Fruit fly (Drosophila melanogaster) whole organism, wandering third instar larva: ENCODE measurements around the gene CG5645.
A peak's percentile ranks its signal among the peaks of the same experiment; 100 is the strongest.

Source experiments
- Abd-B ChIP-seq: fragments of >200 bp; optimal IDR thresholded peaks from 2 replicates; lab custom pipeline; 2017; ENCODE audit warnings: missing biosample characterization, missing genetic modification characterization
- CG32264 ChIP-seq: fragments of 200-800 bp; sonication (Bioruptor generic); optimal IDR thresholded peaks from 2 replicates; lab custom pipeline; 2016; ENCODE audit warnings: missing biosample characterization, missing genetic modification characterization
- CG9705 ChIP-seq: fragments of 200-800 bp; sonication (Bioruptor generic); optimal IDR thresholded peaks from 2 replicates; lab custom pipeline; 2018; ENCODE audit warnings: missing biosample characterization, mild to moderate bottlenecking, missing genetic modification characterization
- CrebA ChIP-seq: fragments of 200-800 bp; sonication (Bioruptor generic); optimal IDR thresholded peaks from 2 replicates; lab custom pipeline; 2016; ENCODE audit warnings: missing biosample characterization, mild to moderate bottlenecking, missing genetic modification characterization, borderline replicate concordance
- Dfd ChIP-seq: fragments of >200 bp; optimal IDR thresholded peaks from 2 replicates; lab custom pipeline; 2017; ENCODE audit warnings: missing biosample characterization, missing genetic modification characterization
- Dif ChIP-seq: fragments of 200-275, 200-300 bp; sonication (Bioruptor generic); optimal IDR thresholded peaks from 2 replicates; lab custom pipeline; 2018; ENCODE audit warnings: missing biosample characterization, missing genetic modification characterization; ENCODE audit not compliant: partially characterized antibody
- GATAd ChIP-seq: sonication (Bioruptor generic); optimal IDR thresholded peaks from 2 replicates; lab custom pipeline; 2016; ENCODE audit warnings: missing biosample characterization, missing genetic modification characterization
- HLH106 ChIP-seq: fragments of 200-800 bp; optimal IDR thresholded peaks from 3 replicates; lab custom pipeline; 2019; ENCODE audit warnings: missing biosample characterization, mild to moderate bottlenecking, missing genetic modification characterization, moderate library complexity
- Hnf4 ChIP-seq: fragments of 200-800 bp; sonication (Bioruptor generic); optimal IDR thresholded peaks from 2 replicates; lab custom pipeline; 2016; ENCODE audit warnings: missing biosample characterization, mild to moderate bottlenecking, missing genetic modification characterization
- Hr78 ChIP-seq: fragments of >200 bp; optimal IDR thresholded peaks from 2 replicates; lab custom pipeline; 2017; ENCODE audit warnings: missing biosample characterization, missing genetic modification characterization
- Hr83 ChIP-seq: fragments of 200-300 bp; sonication (Bioruptor generic); optimal IDR thresholded peaks from 2 replicates; lab custom pipeline; 2016; ENCODE audit warnings: missing biosample characterization, mild to moderate bottlenecking, missing genetic modification characterization, moderate library complexity; ENCODE audit not compliant: poor library complexity, severe bottlenecking
- Jra ChIP-seq: sonication (Bioruptor generic); optimal IDR thresholded peaks from 2 replicates; lab custom pipeline; 2016; ENCODE audit warnings: missing biosample characterization, missing genetic modification characterization
- Mio ChIP-seq: sonication (Bioruptor generic); optimal IDR thresholded peaks from 2 replicates; lab custom pipeline; 2016; ENCODE audit warnings: missing biosample characterization, missing genetic modification characterization
- Myc ChIP-seq: fragments of >200 bp; optimal IDR thresholded peaks from 2 replicates; lab custom pipeline; 2017
- N ChIP-seq: fragments of >200 bp; optimal IDR thresholded peaks from 2 replicates; lab custom pipeline; 2018; ENCODE audit warnings: missing biosample characterization, missing external identifiers, missing genetic modification characterization
- OdsH ChIP-seq: fragments of 200-800 bp; sonication (Bioruptor generic); optimal IDR thresholded peaks from 2 replicates; lab custom pipeline; 2016; ENCODE audit warnings: missing biosample characterization, mild to moderate bottlenecking, missing genetic modification characterization
- Rel ChIP-seq, 2 experiments: fragments of 200-800 bp; sonication (Bioruptor generic) in 1 of 2; optimal IDR thresholded peaks; 2 replicates in 1 of 2; 3 replicates in 1 of 2; lab custom pipeline; 2016 to 2019; ENCODE audit warnings: mild to moderate bottlenecking in 2 of 2, missing biosample characterization in 2 of 2, missing genetic modification characterization in 2 of 2, moderate library complexity in 1 of 2
- Sp1 ChIP-seq: fragments of 200-800 bp; sonication (Bioruptor generic); optimal IDR thresholded peaks from 3 replicates; lab custom pipeline; 2019; ENCODE audit warnings: missing biosample characterization, mild to moderate bottlenecking, missing genetic modification characterization, moderate library complexity
- Vsx2 ChIP-seq: fragments of 200-300, 225-300 bp; sonication (Bioruptor generic); optimal IDR thresholded peaks from 2 replicates; lab custom pipeline; 2018; ENCODE audit warnings: missing biosample characterization, missing genetic modification characterization; ENCODE audit not compliant: partially characterized antibody
- br ChIP-seq: fragments of 200-800 bp; sonication (Bioruptor generic); optimal IDR thresholded peaks from 2 replicates; lab custom pipeline; 2016; ENCODE audit warnings: missing biosample characterization, missing genetic modification characterization
- brk ChIP-seq: fragments of 200-800 bp; sonication (Bioruptor generic); optimal IDR thresholded peaks from 2 replicates; lab custom pipeline; 2016; ENCODE audit warnings: missing biosample characterization, mild to moderate bottlenecking, missing genetic modification characterization
- dl ChIP-seq, 2 experiments: fragments of 175-275, 200-275 bp in 1 of 2; fragments of 200-275 bp in 1 of 2; sonication (Bioruptor generic); optimal IDR thresholded peaks; lab custom pipeline; 2018; ENCODE audit warnings: mild to moderate bottlenecking in 2 of 2, missing biosample characterization in 2 of 2, missing genetic modification characterization in 2 of 2, moderate library complexity in 2 of 2; ENCODE audit not compliant: partially characterized antibody in 2 of 2, insufficient read depth in 1 of 2
- dmrt93B ChIP-seq: fragments of 200-800 bp; sonication (Bioruptor generic); optimal IDR thresholded peaks from 2 replicates; lab custom pipeline; 2018; ENCODE audit warnings: missing biosample characterization, mild to moderate bottlenecking, missing genetic modification characterization
- dsf ChIP-seq: sonication (Bioruptor generic); optimal IDR thresholded peaks from 2 replicates; lab custom pipeline; 2016; ENCODE audit warnings: missing biosample characterization, missing genetic modification characterization, borderline replicate concordance
- ey ChIP-seq: fragments of 200-800 bp; sonication (Bioruptor generic); optimal IDR thresholded peaks from 2 replicates; lab custom pipeline; 2016; ENCODE audit warnings: missing biosample characterization, missing genetic modification characterization
- foxo ChIP-seq, 2 experiments: fragments of 200-800 bp; sonication (Bioruptor generic); optimal IDR thresholded peaks; 2 replicates in 1 of 2; 3 replicates in 1 of 2; lab custom pipeline; 2016 to 2017; ENCODE audit warnings: missing biosample characterization in 2 of 2, missing genetic modification characterization in 2 of 2
- fru ChIP-seq: fragments of 200-800 bp; sonication (Bioruptor generic); optimal IDR thresholded peaks from 3 replicates; lab custom pipeline; 2016; ENCODE audit warnings: missing biosample characterization, mild to moderate bottlenecking, missing genetic modification characterization
- h ChIP-seq: fragments of 200-800 bp; sonication (Bioruptor generic); optimal IDR thresholded peaks from 3 replicates; lab custom pipeline; 2016; ENCODE audit warnings: missing biosample characterization, mild to moderate bottlenecking, missing genetic modification characterization
- jim ChIP-seq: fragments of 175-275, 200-325 bp; sonication (Bioruptor generic); optimal IDR thresholded peaks from 2 replicates; lab custom pipeline; 2016; ENCODE audit warnings: missing biosample characterization, mild to moderate bottlenecking, missing genetic modification characterization
- lola ChIP-seq: fragments of >200 bp; optimal IDR thresholded peaks from 2 replicates; lab custom pipeline; 2017; ENCODE audit warnings: missing biosample characterization, missing genetic modification characterization
- pan ChIP-seq: fragments of >200 bp; optimal IDR thresholded peaks from 2 replicates; lab custom pipeline; 2017
- psq ChIP-seq: fragments of 200-800 bp; sonication (Bioruptor generic); optimal IDR thresholded peaks from 3 replicates; lab custom pipeline; 2017; ENCODE audit warnings: missing biosample characterization, mild to moderate bottlenecking, missing genetic modification characterization, moderate library complexity
- rgr ChIP-seq: fragments of 200-800 bp; sonication (Bioruptor generic); optimal IDR thresholded peaks from 3 replicates; lab custom pipeline; 2016; ENCODE audit warnings: missing biosample characterization, mild to moderate bottlenecking, missing genetic modification characterization
- sage ChIP-seq: fragments of 200-800 bp; sonication (Bioruptor generic); optimal IDR thresholded peaks from 2 replicates; lab custom pipeline; 2016; ENCODE audit warnings: missing biosample characterization, mild to moderate bottlenecking, missing genetic modification characterization
- sv ChIP-seq: fragments of 200-800 bp; sonication (Bioruptor generic); optimal IDR thresholded peaks from 3 replicates; lab custom pipeline; 2016; ENCODE audit warnings: missing biosample characterization, missing genetic modification characterization
- tai ChIP-seq: sonication (Bioruptor generic); optimal IDR thresholded peaks from 2 replicates; lab custom pipeline; 2016; ENCODE audit warnings: missing biosample characterization, missing genetic modification characterization
- usp ChIP-seq: fragments of >200 bp; optimal IDR thresholded peaks from 2 replicates; lab custom pipeline; 2017; ENCODE audit warnings: missing biosample characterization, missing genetic modification characterization
- woc ChIP-seq: sonication (Bioruptor generic); optimal IDR thresholded peaks from 2 replicates; lab custom pipeline; 2016; ENCODE audit warnings: missing biosample characterization, mild to moderate bottlenecking, missing genetic modification characterization

CG5645 gene

dm6 chr3L:12113589-12113988 lies 22.9 kb downstream of the CG5645 start:
- no peak for TF ChIP-seq Sp1 (GFP tag; lab: Kevin White, UChicago)
- no peak for TF ChIP-seq sv (GFP tag; lab: Kevin White, UChicago)
- TF ChIP-seq N = no peak
- TF ChIP-seq pan = no peak
- no peak for TF ChIP-seq GATAd (GFP tag; lab: Kevin White, UChicago)
- no peak for TF ChIP-seq Vsx2
- no peak for TF ChIP-seq Hr83
- no peak for TF ChIP-seq tai (GFP tag; lab: Kevin White, UChicago)
- TF ChIP-seq sage (GFP tag; lab: Kevin White, UChicago) = no peak
- TF ChIP-seq CG32264 (GFP tag; lab: Kevin White, UChicago) = no peak
- no peak for TF ChIP-seq jim
- no peak for TF ChIP-seq br (GFP tag; lab: Kevin White, UChicago)

- TF ChIP-seq Myc (lab: Kevin White, UChicago) (no peak), dsf (GFP tag; lab: Kevin White, UChicago) (no peak), dmrt93B (GFP tag; lab: Kevin White, UChicago) (no peak)
These were observed 23.5 kb downstream of the CG5645 start for dm6 chr3L:12112967-12113366.

dm6 chr3L:12111081-12111958 lies 25.2 kb downstream of the CG5645 start:
- peak; percentile 56 for TF ChIP-seq br (GFP tag; lab: Kevin White, UChicago)
- TF ChIP-seq CG32264 (GFP tag; lab: Kevin White, UChicago) = no peak
- peak; percentile 75 for TF ChIP-seq rgr (GFP tag; lab: Kevin White, UChicago)
- peak; percentile 2 for TF ChIP-seq woc (GFP tag; lab: Kevin White, UChicago)
- peak; percentile 18 for TF ChIP-seq dsf (GFP tag; lab: Kevin White, UChicago)
- TF ChIP-seq ey (GFP tag; lab: Kevin White, UChicago) = peak; percentile 41
- TF ChIP-seq Abd-B (GFP tag; lab: Kevin White, UChicago) = no peak
- no peak for TF ChIP-seq Mio
- peak; percentile 88 for TF ChIP-seq HLH106 (tag; lab: Kevin White, UChicago)
- TF ChIP-seq GATAd (GFP tag; lab: Kevin White, UChicago) = no peak
- TF ChIP-seq jim = no peak
- no peak for TF ChIP-seq Myc (lab: Kevin White, UChicago)
- no peak for TF ChIP-seq pan
- no peak for TF ChIP-seq Jra
- TF ChIP-seq OdsH = peak; percentile 78
- TF ChIP-seq dl (GFP tag; optimal IDR thresholded peaks at IDR 0.05; lab: Kevin White, UChicago; ENCODE audit: insufficient read depth in 1 of 2, partially characterized antibody in 2 of 2) = peak; percentile 18 to 43
- TF ChIP-seq CrebA (GFP tag; lab: Kevin White, UChicago) = no peak
- peak; percentile 57 for TF ChIP-seq Hnf4 (GFP tag; lab: Kevin White, UChicago)
- peak; percentile 93 for TF ChIP-seq Sp1 (GFP tag; lab: Kevin White, UChicago)
- TF ChIP-seq brk (GFP tag; lab: Kevin White, UChicago) = no peak
- TF ChIP-seq foxo (GFP tag; optimal IDR thresholded peaks at IDR 0.05; lab: Kevin White, UChicago) = peak in 1 of 2 experiments; percentile 76
- no peak for TF ChIP-seq Rel (GFP tag; optimal IDR thresholded peaks at IDR 0.05; lab: Kevin White, UChicago)
- peak; percentile 80 for TF ChIP-seq Rel (tag; optimal IDR thresholded peaks at IDR 0.05; lab: Kevin White, UChicago)
- TF ChIP-seq lola = no peak
- TF ChIP-seq Dif = peak; percentile 48
- TF ChIP-seq Hr78 = no peak
- no peak for TF ChIP-seq Hr83
- no peak for TF ChIP-seq usp
- TF ChIP-seq fru (GFP tag; lab: Kevin White, UChicago) = peak; percentile 67
- peak; percentile 75 for TF ChIP-seq Vsx2
- TF ChIP-seq psq = peak; percentile 99
- no peak for TF ChIP-seq tai (GFP tag; lab: Kevin White, UChicago)
- TF ChIP-seq h (GFP tag; lab: Kevin White, UChicago) = peak; percentile 68
- TF ChIP-seq Dfd (GFP tag; lab: Kevin White, UChicago) = no peak
- TF ChIP-seq sv (GFP tag; lab: Kevin White, UChicago) = peak; percentile 36
- peak; percentile 20 for TF ChIP-seq CG9705 (GFP tag; lab: Kevin White, UChicago)
- TF ChIP-seq dmrt93B (GFP tag; lab: Kevin White, UChicago) = peak; percentile 62
- no peak for TF ChIP-seq sage (GFP tag; lab: Kevin White, UChicago)
- no peak for TF ChIP-seq N
